Worm (Caenorhabditis elegans) whole organism, L3 larva: ENCODE data around the gene adk-1.

ENCODE experiments used
- ama-1 ChIP-seq: fragments of 150-350 bp; optimal IDR thresholded peaks from 2 replicates; lab custom pipeline; 2018
- ceh-16 ChIP-seq: sonication (generic microtip); optimal IDR thresholded peaks from 2 replicates; lab custom pipeline; 2017; ENCODE audit warnings: missing biosample characterization, missing genetic modification characterization
- lin-15B ChIP-seq: fragments of 150-350 bp; optimal IDR thresholded peaks from 2 replicates; lab custom pipeline; 2014; ENCODE audit warnings: missing biosample characterization, missing genetic modification characterization
- nhr-11 ChIP-seq: fragments of 150-350 bp; optimal IDR thresholded peaks from 2 replicates; lab custom pipeline; 2014; ENCODE audit warnings: missing biosample characterization, missing genetic modification characterization
- pha-4 ChIP-seq: fragments of 150-350 bp; optimal IDR thresholded peaks from 2 replicates; lab custom pipeline; 2014; ENCODE audit warnings: missing biosample characterization, missing genetic modification reagents, missing genetic modification characterization
- skn-1 ChIP-seq: fragments of 150-350 bp; optimal IDR thresholded peaks from 2 replicates; lab custom pipeline; 2014; ENCODE audit warnings: missing biosample characterization, missing genetic modification characterization
- unc-62 ChIP-seq: fragments of 150-350 bp; sonication (generic microtip); optimal IDR thresholded peaks from 4 replicates; lab custom pipeline; 2014; ENCODE audit warnings: missing biosample characterization, missing genetic modification reagents, missing genetic modification characterization
- ztf-4 ChIP-seq: fragments of 150-350 bp; optimal IDR thresholded peaks from 2 replicates; lab custom pipeline; 2014; ENCODE audit warnings: missing biosample characterization, missing genetic modification characterization

DNA sequence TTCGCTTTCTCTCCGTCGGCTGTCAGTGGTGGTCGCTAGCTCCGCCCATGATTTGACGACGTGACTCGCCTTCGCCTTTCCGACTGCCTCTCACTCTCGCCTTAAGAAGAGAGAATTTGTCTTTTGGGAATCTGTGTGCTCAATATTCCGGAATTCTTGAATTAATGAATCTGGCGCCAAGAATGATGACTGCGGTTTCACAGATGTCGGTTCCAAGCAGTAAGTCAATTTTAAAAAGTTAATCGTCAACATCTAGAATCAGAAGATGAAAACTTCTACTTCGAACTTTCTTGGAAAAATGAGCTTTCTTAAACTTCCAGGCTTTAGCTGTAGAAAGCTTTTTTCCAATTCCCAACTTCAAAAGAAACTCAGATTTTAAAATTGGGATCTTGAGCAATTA, 41.0 kb downstream of the adk-1 start, which contains the start of gene nhr-67:
- no peak for TF ChIP-seq unc-62
- TF ChIP-seq skn-1 (tag; lab: Kevin White, UChicago), result no peak
- TF ChIP-seq ama-1 (lab: Kevin White, UChicago), result no peak
- TF ChIP-seq pha-4, result no peak
- no peak for TF ChIP-seq nhr-11 (tag; lab: Kevin White, UChicago)
- TF ChIP-seq lin-15B, result no peak
- TF ChIP-seq ceh-16, result no peak
- no peak for TF ChIP-seq ztf-4 (tag; lab: Kevin White, UChicago)
